Worm (Caenorhabditis elegans): ENCODE measurements around the gene Y55B1BR.8.

DNA sequence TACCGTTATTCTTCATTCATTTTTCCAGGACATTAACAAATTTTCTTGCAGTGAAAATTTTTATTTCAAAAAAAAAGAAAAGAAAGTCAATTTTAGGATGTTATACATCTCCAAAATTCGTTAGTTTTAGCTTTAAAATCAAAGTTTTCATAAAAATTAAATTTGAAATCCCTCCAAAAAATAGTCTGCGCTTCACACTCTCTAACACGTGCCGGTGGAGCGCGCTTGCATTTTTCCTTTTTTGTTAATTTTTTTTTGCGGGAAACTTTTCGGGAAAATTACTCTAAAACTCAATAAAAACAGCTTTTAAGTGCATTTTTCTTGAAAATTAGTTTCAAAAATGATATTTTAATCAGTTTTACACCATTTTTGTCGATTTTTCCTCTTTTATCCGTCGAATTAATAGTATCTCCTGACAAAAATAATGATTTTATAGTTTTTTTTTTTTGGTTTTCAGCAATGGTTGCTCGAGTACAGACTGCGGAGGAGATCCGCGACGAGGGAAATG, 46.9 kb downstream of the Y55B1BR.8 start, which contains the start of gene unc-45:
- TF ChIP-seq unc-62 (GFP tag; optimal IDR thresholded peaks at IDR 0.05) (no peak), unc-130 (tag; optimal IDR thresholded peaks at IDR 0.05) (no peak), ztf-11 (tag; optimal IDR thresholded peaks at IDR 0.05) (no peak), sptf-1 (tag; optimal IDR thresholded peaks at IDR 0.05) (no peak), lin-14 (GFP tag; optimal IDR thresholded peaks at IDR 0.05) (no peak), elt-3 (tag; optimal IDR thresholded peaks at IDR 0.05) (peak in 1 of 6 experiments; percentile 17), nhr-84 (tag; optimal IDR thresholded peaks at IDR 0.05) (no peak), snpc-4 (tag; optimal IDR thresholded peaks at IDR 0.05) (no peak), mep-1 (tag; optimal IDR thresholded peaks at IDR 0.05) (peak; percentile 58)
